Worm (Caenorhabditis elegans): ENCODE results near the gene Y69E1A.3.

DNA sequence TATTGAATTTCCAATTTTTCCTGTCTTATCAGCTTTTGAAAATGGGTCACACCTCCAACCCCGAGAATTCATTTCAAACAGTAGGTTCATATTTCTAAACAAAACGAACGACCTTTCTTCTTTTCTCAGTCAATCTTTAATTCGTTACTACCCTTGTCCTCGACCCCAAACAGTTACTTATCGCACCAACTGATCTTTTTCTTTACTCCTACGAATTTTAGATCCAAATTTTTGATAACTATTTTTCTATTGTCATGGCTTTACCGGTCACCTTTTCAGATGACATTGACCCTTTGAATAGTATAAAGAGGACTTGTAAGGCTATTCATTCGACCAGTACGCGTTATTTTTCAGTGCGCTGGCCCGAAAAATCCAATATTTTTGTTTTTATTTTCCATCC is 36.0 kb upstream of the Y69E1A.3 start:
- TF ChIP-seq dmd-8 (GFP tag; IDR thresholded peaks at IDR 0.05) (no peak), mes-2 (tag; optimal IDR thresholded peaks at IDR 0.05; ENCODE audit: poor library complexity, severe bottlenecking) (no peak), ceh-32 (tag; optimal IDR thresholded peaks at IDR 0.05; ENCODE audit: poor library complexity) (no peak), nhr-11 (tag; optimal IDR thresholded peaks at IDR 0.05) (no peak)

Data from whole organism, L4 larva.